Worm (Caenorhabditis elegans): ENCODE results near the gene Y46E12BL.2.

DNA sequence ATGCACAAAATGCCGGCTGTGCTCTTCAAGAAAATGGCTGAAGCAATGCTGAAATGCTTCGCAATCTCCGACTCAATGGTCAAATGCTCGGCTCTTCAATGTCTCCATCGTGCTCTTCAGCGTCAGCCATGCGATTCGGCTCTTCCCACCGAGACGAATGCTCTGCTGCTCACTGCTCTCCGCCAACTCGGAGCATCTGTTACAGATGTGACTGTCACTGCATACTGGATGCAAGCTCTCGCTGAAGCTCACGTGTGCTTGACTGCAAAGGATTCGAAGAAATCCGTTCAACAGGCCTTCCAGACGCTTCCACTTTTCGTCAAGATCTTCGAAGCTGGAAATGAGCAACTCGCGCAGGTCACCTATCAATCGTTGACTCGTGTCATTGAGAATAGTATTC is 4.4 kb downstream of the Y46E12BL.2 start:
- TF ChIP-seq pag-3 (tag; optimal IDR thresholded peaks at IDR 0.05; ENCODE audit: borderline replicate concordance) (no peak), ceh-19 (GFP tag; optimal IDR thresholded peaks at IDR 0.05) (no peak), ceh-18 (tag; optimal IDR thresholded peaks at IDR 0.05) (no peak)
